Fruit fly (Drosophila melanogaster) whole organism, embryonic: ENCODE data around the gene Dh44.

Source experiments
- B-H1 ChIP-seq: fragments of 200-800 bp; sonication (Bioruptor generic); IDR thresholded peaks from 3 replicates; pipeline ENCODE4 v1.3.6; 2022; ENCODE audit warnings: missing biosample characterization, missing genetic modification characterization
- Bdp1 ChIP-seq: fragments of 200-800 bp; sonication (Bioruptor generic); optimal IDR thresholded peaks from 3 replicates; lab custom pipeline; 2016; ENCODE audit warnings: missing biosample characterization, missing genetic modification characterization
- Bteb2 ChIP-seq: fragments of 200-800 bp; sonication (Bioruptor generic); optimal IDR thresholded peaks from 2 replicates; lab custom pipeline; 2016; ENCODE audit warnings: missing biosample characterization, missing genetic modification characterization
- CG10209 ChIP-seq: fragments of 200-800 bp; sonication (Bioruptor generic); optimal IDR thresholded peaks from 3 replicates; lab custom pipeline; 2017; ENCODE audit warnings: missing biosample characterization, mild to moderate bottlenecking, missing genetic modification characterization, missing genetic modification reagents
- CG10321 ChIP-seq: fragments of 200-800 bp; sonication (Bioruptor generic); IDR thresholded peaks from 2 replicates; pipeline ENCODE4 v1.3.6; 2022; ENCODE audit warnings: missing biosample characterization, missing genetic modification characterization
- CG10959 ChIP-seq: fragments of 200-800 bp; sonication (Bioruptor generic); IDR thresholded peaks from 2 replicates; pipeline ENCODE4 v1.3.6; 2022; ENCODE audit warnings: missing biosample characterization, missing genetic modification characterization
- CG11560 ChIP-seq: fragments of 200-800 bp; sonication (Bioruptor generic); IDR thresholded peaks from 3 replicates; pipeline ENCODE4 v1.3.6; 2022; ENCODE audit warnings: missing biosample characterization, missing genetic modification characterization
- CG11695 ChIP-seq: fragments of 200-800 bp; sonication (Bioruptor generic); IDR thresholded peaks from 3 replicates; pipeline ENCODE4 v1.3.6; 2022; ENCODE audit warnings: missing biosample characterization, missing genetic modification characterization
- CG13894 ChIP-seq: fragments of 200-800 bp; sonication (Bioruptor generic); optimal IDR thresholded peaks from 3 replicates; lab custom pipeline; 2018; ENCODE audit warnings: missing biosample characterization, mild to moderate bottlenecking, missing genetic modification characterization, moderate library complexity
- CG14965 ChIP-seq: fragments of 200-800 bp; sonication (Bioruptor generic); optimal IDR thresholded peaks from 2 replicates; lab custom pipeline; 2016; ENCODE audit warnings: missing biosample characterization, missing genetic modification characterization, borderline replicate concordance
- CG15011 ChIP-seq: fragments of 200-800 bp; sonication (Bioruptor generic); optimal IDR thresholded peaks from 3 replicates; lab custom pipeline; 2018; ENCODE audit warnings: missing biosample characterization, mild to moderate bottlenecking, missing genetic modification characterization
- CG1602 ChIP-seq: fragments of 200-800 bp; sonication (Bioruptor generic); optimal IDR thresholded peaks from 3 replicates; lab custom pipeline; 2016; ENCODE audit warnings: missing biosample characterization, missing genetic modification characterization
- CG16813 ChIP-seq: fragments of 200-800 bp; sonication (Bioruptor generic); IDR thresholded peaks from 3 replicates; pipeline ENCODE4 v1.3.6; 2022; ENCODE audit warnings: missing biosample characterization, missing genetic modification characterization; ENCODE audit not compliant: partially characterized antibody
- CG18764 ChIP-seq: fragments of 200-800 bp; sonication (Bioruptor generic); optimal IDR thresholded peaks from 3 replicates; lab custom pipeline; 2016; ENCODE audit warnings: missing biosample characterization, missing genetic modification characterization
- CG30020 ChIP-seq: fragments of 200-800 bp; optimal IDR thresholded peaks from 2 replicates; lab custom pipeline; 2019; ENCODE audit warnings: missing biosample characterization, mild to moderate bottlenecking, missing genetic modification characterization, moderate library complexity
- CG3407 ChIP-seq: fragments of 200-800 bp; sonication (Bioruptor generic); optimal IDR thresholded peaks from 2 replicates; lab custom pipeline; 2018; ENCODE audit warnings: missing biosample characterization, mild to moderate bottlenecking, missing genetic modification characterization
- CG5180 ChIP-seq: fragments of 200-800 bp; sonication (Bioruptor generic); optimal IDR thresholded peaks from 3 replicates; lab custom pipeline; 2017; ENCODE audit warnings: missing biosample characterization, missing genetic modification characterization, mild to moderate bottlenecking, moderate library complexity, missing genetic modification reagents
- CG6765 ChIP-seq: fragments of 200-800 bp; sonication (Bioruptor generic); optimal IDR thresholded peaks from 3 replicates; lab custom pipeline; 2017; ENCODE audit warnings: missing biosample characterization, mild to moderate bottlenecking, missing genetic modification characterization
- CG7372 ChIP-seq: fragments of 200-800 bp; sonication (Bioruptor generic); IDR thresholded peaks from 2 replicates; pipeline ENCODE4 v1.3.6; 2022; ENCODE audit warnings: missing biosample characterization, missing genetic modification characterization
- CG7786 ChIP-seq: fragments of 200-800 bp; sonication (Bioruptor generic); optimal IDR thresholded peaks from 2 replicates; lab custom pipeline; 2016; ENCODE audit warnings: missing biosample characterization, missing genetic modification characterization
- CG7928 ChIP-seq: fragments of 200-800 bp; sonication (Bioruptor generic); optimal IDR thresholded peaks from 2 replicates; lab custom pipeline; 2017; ENCODE audit warnings: missing biosample characterization, mild to moderate bottlenecking, missing genetic modification characterization
- CG8089 ChIP-seq: fragments of 200-800 bp; sonication (Bioruptor generic); optimal IDR thresholded peaks from 3 replicates; lab custom pipeline; 2016; ENCODE audit warnings: missing biosample characterization, missing genetic modification characterization
- Chrac-16 ChIP-seq: fragments of 200-800 bp; sonication (Bioruptor generic); optimal IDR thresholded peaks from 3 replicates; lab custom pipeline; 2016; ENCODE audit warnings: missing biosample characterization, missing genetic modification characterization
- Dfd ChIP-seq, 2 experiments: fragments of >200 bp; optimal IDR thresholded peaks; 2 replicates each; lab custom pipeline; 2017; ENCODE audit warnings: missing biosample characterization in 2 of 2, missing genetic modification characterization in 2 of 2
- Elba2 ChIP-seq: fragments of 200-800 bp; sonication (Bioruptor generic); optimal IDR thresholded peaks from 3 replicates; lab custom pipeline; 2016; ENCODE audit warnings: missing biosample characterization, missing genetic modification characterization
- Fer1 ChIP-seq: fragments of 200-800 bp; sonication (Bioruptor generic); optimal IDR thresholded peaks from 2 replicates; lab custom pipeline; 2017; ENCODE audit warnings: missing biosample characterization, mild to moderate bottlenecking, missing genetic modification characterization
- HLH3B ChIP-seq: fragments of 200-800 bp; sonication (Bioruptor generic); IDR thresholded peaks from 2 replicates; pipeline ENCODE4 v1.3.6; 2022; ENCODE audit warnings: missing biosample characterization, missing genetic modification characterization
- Hey ChIP-seq: fragments of 200-800 bp; sonication (Bioruptor generic); optimal IDR thresholded peaks from 3 replicates; lab custom pipeline; 2018; ENCODE audit warnings: missing biosample characterization, mild to moderate bottlenecking, missing genetic modification characterization
- Optix ChIP-seq: fragments of 200-800 bp; sonication (Bioruptor generic); IDR thresholded peaks from 3 replicates; pipeline ENCODE4 v1.3.6; 2022; ENCODE audit warnings: missing biosample characterization, missing genetic modification characterization
- PHDP ChIP-seq: fragments of 200-800 bp; sonication (Bioruptor generic); optimal IDR thresholded peaks from 3 replicates; lab custom pipeline; 2018; ENCODE audit warnings: missing biosample characterization, mild to moderate bottlenecking, missing genetic modification characterization, moderate library complexity
- Scr ChIP-seq: fragments of 200-800 bp; sonication (Bioruptor generic); IDR thresholded peaks from 2 replicates; pipeline ENCODE4 v1.3.6; 2022; ENCODE audit warnings: missing biosample characterization, missing genetic modification characterization; ENCODE audit not compliant: partially characterized antibody
- Xbp1 ChIP-seq: fragments of 200-800 bp; sonication (Bioruptor generic); optimal IDR thresholded peaks from 3 replicates; lab custom pipeline; 2016; ENCODE audit warnings: missing biosample characterization, mild to moderate bottlenecking, missing genetic modification characterization
- ato ChIP-seq: fragments of 200-800 bp; sonication (Bioruptor generic); IDR thresholded peaks from 2 replicates; pipeline ENCODE4 v1.3.6; 2022; ENCODE audit warnings: missing biosample characterization, missing genetic modification characterization; ENCODE audit not compliant: partially characterized antibody
- bab2 ChIP-seq: fragments of 200-800 bp; sonication (Bioruptor generic); optimal IDR thresholded peaks from 2 replicates; lab custom pipeline; 2016; ENCODE audit warnings: missing biosample characterization, missing genetic modification characterization
- bcd ChIP-seq: fragments of 200-800 bp; sonication (Bioruptor generic); optimal IDR thresholded peaks from 2 replicates; lab custom pipeline; 2017; ENCODE audit warnings: missing biosample characterization, mild to moderate bottlenecking, missing genetic modification characterization
- chinmo ChIP-seq: fragments of 200-800 bp; sonication (Bioruptor generic); IDR thresholded peaks from 4 replicates; pipeline ENCODE4 v1.3.6; 2022; ENCODE audit warnings: missing biosample characterization, missing genetic modification characterization; ENCODE audit not compliant: partially characterized antibody
- crp ChIP-seq, 2 experiments: fragments of 200-800 bp; sonication (Bioruptor generic); optimal IDR thresholded peaks; 2 replicates in 1 of 2; 3 replicates in 1 of 2; lab custom pipeline; 2017; ENCODE audit warnings: missing biosample characterization in 2 of 2, missing genetic modification characterization in 2 of 2, mild to moderate bottlenecking in 1 of 2, moderate library complexity in 1 of 2
- dm ChIP-seq: fragments of 200-800 bp; sonication (Bioruptor generic); optimal IDR thresholded peaks from 3 replicates; lab custom pipeline; 2016; ENCODE audit warnings: missing biosample characterization, missing genetic modification characterization
- dpn ChIP-seq, 2 experiments: fragments of 200-800 bp; sonication (Bioruptor generic); optimal IDR thresholded peaks; 3 replicates each; lab custom pipeline; 2016; ENCODE audit warnings: missing biosample characterization in 2 of 2, missing genetic modification characterization in 2 of 2
- gfzf ChIP-seq: fragments of 200-800 bp; sonication (Bioruptor generic); optimal IDR thresholded peaks from 2 replicates; lab custom pipeline; 2016; ENCODE audit warnings: missing biosample characterization, mild to moderate bottlenecking, missing genetic modification characterization, moderate library complexity
- h ChIP-seq: fragments of >200 bp; optimal IDR thresholded peaks from 2 replicates; lab custom pipeline; 2017
- knrl ChIP-seq: fragments of 200-800 bp; sonication (Bioruptor generic); IDR thresholded peaks from 3 replicates; pipeline ENCODE4 v1.3.6; 2022; ENCODE audit warnings: missing biosample characterization, missing genetic modification characterization; ENCODE audit not compliant: partially characterized antibody
- ranshi ChIP-seq: fragments of 200-800 bp; sonication (Bioruptor generic); IDR thresholded peaks from 2 replicates; pipeline ENCODE4 v1.3.6; 2022; ENCODE audit warnings: missing biosample characterization, missing genetic modification characterization
- repo ChIP-seq: fragments of 200-800 bp; sonication (Bioruptor generic); optimal IDR thresholded peaks from 2 replicates; lab custom pipeline; 2016; ENCODE audit warnings: missing biosample characterization, missing genetic modification characterization
- sc ChIP-seq, 3 experiments: fragments of >200 bp in 2 of 3; fragments of 200-800 bp in 1 of 3; sonication (Bioruptor generic) in 1 of 3; optimal IDR thresholded peaks; 2 replicates in 2 of 3; 3 replicates in 1 of 3; lab custom pipeline; 2017; ENCODE audit warnings: mild to moderate bottlenecking in 1 of 3, missing biosample characterization in 1 of 3, missing genetic modification characterization in 1 of 3, missing genetic modification reagents in 1 of 3
- tll ChIP-seq, 2 experiments: fragments of 200-800 bp in 1 of 2; fragments of >200 bp in 1 of 2; sonication (Bioruptor generic) in 1 of 2; optimal IDR thresholded peaks; 2 replicates each; lab custom pipeline; 2017 to 2019; ENCODE audit warnings: missing biosample characterization in 2 of 2, missing genetic modification characterization in 2 of 2, mild to moderate bottlenecking in 1 of 2, moderate library complexity in 1 of 2
- usp ChIP-seq: fragments of >200 bp; optimal IDR thresholded peaks from 2 replicates; lab custom pipeline; 2017; ENCODE audit warnings: missing biosample characterization, missing genetic modification characterization
- wdn ChIP-seq: fragments of 200-800 bp; sonication (Bioruptor generic); IDR thresholded peaks from 2 replicates; pipeline ENCODE4 v1.3.6; 2022; ENCODE audit warnings: missing biosample characterization, missing genetic modification characterization
- wor ChIP-seq: fragments of 200-800 bp; sonication (Bioruptor generic); IDR thresholded peaks from 2 replicates; pipeline ENCODE4 v1.3.6; 2022; ENCODE audit warnings: missing biosample characterization, missing genetic modification characterization
- z ChIP-seq: fragments of 200-800 bp; sonication (Bioruptor generic); IDR thresholded peaks from 3 replicates; pipeline ENCODE4 v1.3.6; 2022; ENCODE audit warnings: missing biosample characterization, missing genetic modification characterization

Dh44 gene

dm6 chr3R:9590952-9591532 lies 46.9 kb upstream of the Dh44 start, which contains the start of the genes bocks and CG8312 (continued):
- TF ChIP-seq CG11560 (no peak), B-H1 (no peak), CG3407 (GFP tag; lab: Kevin White, UChicago) (no peak), usp (GFP tag; lab: Kevin White, UChicago) (no peak), knrl (GFP tag; lab: Robert Waterston, UW) (no peak), PHDP (tag; lab: Kevin White, UChicago) (peak; percentile 14), chinmo (GFP tag; lab: Robert Waterston, UW) (no peak), wor (GFP tag; lab: Robert Waterston, UW) (no peak), CG7786 (peak; percentile 48), CG10959 (GFP tag; lab: Robert Waterston, UW) (no peak), CG16813 (GFP tag; lab: Robert Waterston, UW) (no peak), tll (GFP tag; optimal IDR thresholded peaks at IDR 0.05; lab: Kevin White, UChicago) (no peak), Scr (GFP tag; lab: Robert Waterston, UW) (no peak), HLH3B (no peak), CG14965 (GFP tag; lab: Kevin White, UChicago) (no peak), CG11695 (no peak), CG30020 (tag; lab: Kevin White, UChicago) (peak; percentile 45), ato (no peak), h (lab: Kevin White, UChicago) (no peak), CG10209 (peak; percentile 16), CG6765 (GFP tag; lab: Kevin White, UChicago) (no peak), crp (GFP tag; optimal IDR thresholded peaks at IDR 0.05; lab: Kevin White, UChicago) (peak in 1 of 2 experiments; percentile 66), CG1602 (GFP tag; lab: Kevin White, UChicago) (peak; percentile 31), bcd (GFP tag; lab: Kevin White, UChicago) (no peak), CG13894 (tag; lab: Kevin White, UChicago) (peak; percentile 70), Chrac-16 (GFP tag; lab: Kevin White, UChicago) (peak; percentile 3), sc (optimal IDR thresholded peaks at IDR 0.05; lab: Kevin White, UChicago) (no peak), sc (GFP tag; optimal IDR thresholded peaks at IDR 0.05; lab: Kevin White, UChicago) (no peak), Hey (tag; lab: Kevin White, UChicago) (no peak), wdn (GFP tag; lab: Robert Waterston, UW) (no peak), CG7372 (GFP tag; lab: Robert Waterston, UW) (no peak), CG15011 (no peak), CG18764 (peak; percentile 42), dm (peak; percentile 58), Fer1 (GFP tag; lab: Kevin White, UChicago) (peak; percentile 48), Xbp1 (GFP tag; lab: Kevin White, UChicago) (peak; percentile 65), repo (GFP tag; lab: Kevin White, UChicago) (peak; percentile 46), Bteb2 (peak; percentile 56), Dfd (GFP tag; optimal IDR thresholded peaks at IDR 0.05; lab: Kevin White, UChicago) (no peak), CG5180 (GFP tag; lab: Kevin White, UChicago) (no peak), Elba2 (GFP tag; lab: Kevin White, UChicago) (no peak), CG8089 (GFP tag; lab: Kevin White, UChicago) (peak; percentile 12), z (GFP tag; lab: Robert Waterston, UW) (no peak), CG10321 (GFP tag; lab: Robert Waterston, UW) (no peak), Optix (GFP tag; lab: Robert Waterston, UW) (no peak), gfzf (GFP tag; lab: Kevin White, UChicago) (peak; percentile 95), bab2 (GFP tag; lab: Kevin White, UChicago) (peak; percentile 47), Bdp1 (GFP tag; lab: Kevin White, UChicago) (peak; percentile 26), dpn (GFP tag; optimal IDR thresholded peaks at IDR 0.05; lab: Kevin White, UChicago) (peak; percentile 49 to 64), ranshi (GFP tag; lab: Robert Waterston, UW) (no peak), CG7928 (GFP tag; lab: Kevin White, UChicago) (no peak)
